Worm (Caenorhabditis elegans) whole organism, L3 larva: ENCODE results near the gene T06E8.8.

Source experiments
- nhr-237 ChIP-seq: fragments of 150-350 bp; optimal IDR thresholded peaks from 2 replicates; lab custom pipeline; 2014; ENCODE audit warnings: missing biosample characterization, missing genetic modification characterization
- pha-4 ChIP-seq: fragments of 150-350 bp; optimal IDR thresholded peaks from 2 replicates; lab custom pipeline; 2014; ENCODE audit warnings: missing biosample characterization, missing genetic modification reagents, missing genetic modification characterization
- ztf-4 ChIP-seq: fragments of 150-350 bp; optimal IDR thresholded peaks from 2 replicates; lab custom pipeline; 2014; ENCODE audit warnings: missing biosample characterization, missing genetic modification characterization

ce11 chrV:10047189-10047588, 3.6 kb downstream of the T06E8.8 start:
- TF ChIP-seq ztf-4 (tag; lab: Kevin White, UChicago) (no peak), nhr-237 (tag; lab: Kevin White, UChicago) (no peak), pha-4 (tag; lab: Kevin White, UChicago) (no peak)
